Fruit fly (Drosophila melanogaster) whole organism, pupa: Measurements from ENCODE around the gene Sfp23F.

Source experiments
- CG12605 ChIP-seq: fragments of 200-800 bp; sonication (Bioruptor generic); IDR thresholded peaks from 2 replicates; pipeline ENCODE4 v1.3.6; 2022; ENCODE audit warnings: missing biosample characterization, missing genetic modification characterization
- CG14655 ChIP-seq: fragments of 200-800 bp; sonication (Bioruptor generic); optimal IDR thresholded peaks from 3 replicates; lab custom pipeline; 2017; ENCODE audit warnings: mild to moderate bottlenecking, missing biosample characterization, missing genetic modification reagents, missing genetic modification characterization
- CG15710 ChIP-seq: fragments of 200-800 bp; sonication (Bioruptor generic); optimal IDR thresholded peaks from 2 replicates; lab custom pipeline; 2018; ENCODE audit warnings: missing biosample characterization, mild to moderate bottlenecking, missing genetic modification characterization, moderate library complexity
- CG34367 ChIP-seq: fragments of 200-800 bp; sonication (Bioruptor generic); optimal IDR thresholded peaks from 2 replicates; lab custom pipeline; 2018; ENCODE audit warnings: missing biosample characterization, mild to moderate bottlenecking, missing genetic modification characterization
- CG4496 ChIP-seq: fragments of 200-800 bp; sonication (Bioruptor generic); IDR thresholded peaks from 3 replicates; pipeline ENCODE4 v1.3.6; 2022; ENCODE audit warnings: missing biosample characterization, missing genetic modification characterization
- CG8159 ChIP-seq: fragments of 200-800 bp; sonication (Bioruptor generic); optimal IDR thresholded peaks from 3 replicates; lab custom pipeline; 2018; ENCODE audit warnings: missing biosample characterization, mild to moderate bottlenecking, missing genetic modification characterization, moderate library complexity
- CG8301 ChIP-seq: fragments of 200-800 bp; sonication (Bioruptor generic); optimal IDR thresholded peaks from 2 replicates; lab custom pipeline; 2018; ENCODE audit warnings: missing biosample characterization, mild to moderate bottlenecking, missing genetic modification characterization
- CG9948 ChIP-seq: fragments of 200-800 bp; sonication (Bioruptor generic); optimal IDR thresholded peaks from 2 replicates; lab custom pipeline; 2018; ENCODE audit warnings: missing biosample characterization, mild to moderate bottlenecking, missing genetic modification characterization, moderate library complexity
- D1 ChIP-seq: fragments of 200-800 bp; sonication (Bioruptor generic); optimal IDR thresholded peaks from 2 replicates; lab custom pipeline; 2018; ENCODE audit warnings: missing biosample characterization, mild to moderate bottlenecking, missing genetic modification characterization, moderate library complexity
- EcR ChIP-seq: fragments of 200-800 bp; sonication (Bioruptor generic); optimal IDR thresholded peaks from 3 replicates; lab custom pipeline; 2019; ENCODE audit warnings: missing biosample characterization, missing genetic modification characterization, mild to moderate bottlenecking, moderate library complexity, missing genetic modification reagents
- Ets98B ChIP-seq: fragments of 200-800 bp; sonication (Bioruptor generic); IDR thresholded peaks from 2 replicates; pipeline ENCODE4 v1.3.6; 2022; ENCODE audit warnings: missing biosample characterization, missing genetic modification characterization
- fd96Ca ChIP-seq: fragments of 200-800 bp; sonication (Bioruptor generic); IDR thresholded peaks from 3 replicates; pipeline ENCODE4 v1.3.6; 2022; ENCODE audit warnings: missing biosample characterization, missing genetic modification characterization
- gl ChIP-seq: fragments of 200-800 bp; sonication (Bioruptor generic); optimal IDR thresholded peaks from 2 replicates; lab custom pipeline; 2018; ENCODE audit warnings: missing biosample characterization, mild to moderate bottlenecking, missing genetic modification characterization

dm6 chr2L:3369822-3370221 is 17.7 kb downstream of the Sfp23F start:
- TF ChIP-seq CG4496 (GFP tag; lab: Robert Waterston, UW) (no peak), CG8301 (tag; lab: Kevin White, UChicago) (no peak), fd96Ca (no peak), EcR (peak; percentile 42), D1 (no peak), CG14655 (GFP tag; lab: Kevin White, UChicago) (no peak), CG34367 (tag; lab: Kevin White, UChicago) (no peak), CG12605 (no peak), CG8159 (tag; lab: Kevin White, UChicago) (no peak), Ets98B (GFP tag; lab: Robert Waterston, UW) (no peak), CG9948 (tag; lab: Kevin White, UChicago) (no peak), gl (tag; lab: Kevin White, UChicago) (no peak), CG15710 (tag; lab: Kevin White, UChicago) (no peak)
